Fruit fly (Drosophila melanogaster) S2 (cell line): ENCODE results near the gene CG13315.

Experiments used
- CG8478 ChIP-seq: fragments of >200 bp; optimal IDR thresholded peaks from 2 replicates; lab custom pipeline; 2018
- CTCF ChIP-seq, 2 experiments: fragments of >200 bp; optimal IDR thresholded peaks; 2 replicates each; lab custom pipeline; 2018

Gene CG13315

dm6 chr3L:9115654-9116053, 19.0 kb downstream of the CG13315 start:
- TF ChIP-seq CTCF (optimal IDR thresholded peaks at IDR 0.05; lab: Kevin White, UChicago) = no peak
- no peak for TF ChIP-seq CG8478 (lab: Kevin White, UChicago)

- TF ChIP-seq CTCF (optimal IDR thresholded peaks at IDR 0.05; lab: Kevin White, UChicago) (no peak), CG8478 (lab: Kevin White, UChicago) (no peak)
Measured at dm6 chr3L:9119564-9119963, 22.9 kb downstream of the CG13315 start.

- no peak for TF ChIP-seq CG8478 (lab: Kevin White, UChicago)
- TF ChIP-seq CTCF (optimal IDR thresholded peaks at IDR 0.05; lab: Kevin White, UChicago) = no peak
Measured at dm6 chr3L:9121289-9121688, 24.6 kb downstream of the CG13315 start.

- no peak for TF ChIP-seq CG8478 (lab: Kevin White, UChicago)
- no peak for TF ChIP-seq CTCF (optimal IDR thresholded peaks at IDR 0.05; lab: Kevin White, UChicago)
Measured at dm6 chr3L:9124923-9125260, 28.2 kb downstream of the CG13315 start.

dm6 chr3L:9125261-9126020, 28.8 kb downstream of the CG13315 start:
- no peak for TF ChIP-seq CG8478 (lab: Kevin White, UChicago)
- no peak for TF ChIP-seq CTCF (optimal IDR thresholded peaks at IDR 0.05; lab: Kevin White, UChicago)

dm6 chr3L:9126021-9126811, 29.5 kb downstream of the CG13315 start:
- TF ChIP-seq CG8478 (lab: Kevin White, UChicago) (no peak), CTCF (optimal IDR thresholded peaks at IDR 0.05; lab: Kevin White, UChicago) (no peak)

dm6 chr3L:9126888-9127689, 30.4 kb downstream of the CG13315 start:
- no peak for TF ChIP-seq CTCF (optimal IDR thresholded peaks at IDR 0.05; lab: Kevin White, UChicago)
- TF ChIP-seq CG8478 (lab: Kevin White, UChicago) = no peak

dm6 chr3L:9127690-9128458, 31.2 kb downstream of the CG13315 start:
- TF ChIP-seq CG8478 (lab: Kevin White, UChicago) = no peak
- no peak for TF ChIP-seq CTCF (optimal IDR thresholded peaks at IDR 0.05; lab: Kevin White, UChicago)

- no peak for TF ChIP-seq CTCF (optimal IDR thresholded peaks at IDR 0.05; lab: Kevin White, UChicago)
- no peak for TF ChIP-seq CG8478 (lab: Kevin White, UChicago)
Measured at dm6 chr3L:9128700-9129582, 32.3 kb downstream of the CG13315 start.

dm6 chr3L:9129583-9130146, 33.0 kb downstream of the CG13315 start:
- TF ChIP-seq CTCF (optimal IDR thresholded peaks at IDR 0.05; lab: Kevin White, UChicago) = no peak
- TF ChIP-seq CG8478 (lab: Kevin White, UChicago) = no peak

- peak; percentile 28 to 48 for TF ChIP-seq CTCF (optimal IDR thresholded peaks at IDR 0.05; lab: Kevin White, UChicago)
- no peak for TF ChIP-seq CG8478 (lab: Kevin White, UChicago)
Measured at dm6 chr3L:9134349-9134748, 37.7 kb downstream of the CG13315 start, which contains the start of the genes bol and Dhpr. bol (minus strand) TSS chr3L:9134405. Dhpr (plus strand) TSS chr3L:9134560.

- TF ChIP-seq CG8478 (lab: Kevin White, UChicago) (no peak), CTCF (optimal IDR thresholded peaks at IDR 0.05; lab: Kevin White, UChicago) (no peak)
Measured at dm6 chr3L:9135792-9136191, 39.1 kb downstream of the CG13315 start.
